Worm (Caenorhabditis elegans) whole organism, young adult: ENCODE results near the gene nhr-203.

ENCODE experiments used
- B0261.1 ChIP-seq: sonication (generic microtip); optimal IDR thresholded peaks from 2 replicates; lab custom pipeline; 2016; ENCODE audit warnings: mild to moderate bottlenecking, missing genetic modification characterization, moderate library complexity, missing compliant biosample characterization
- C06A6.2 ChIP-seq: fragments of 200-800 bp; sonication (Bioruptor generic); conservative IDR thresholded peaks from 2 replicates; pipeline ENCODE4 v1.3.6; 2022; ENCODE audit warnings: missing genetic modification characterization, missing compliant biosample characterization
- C17E4.6 ChIP-seq: fragments of 200-800 bp; sonication (Bioruptor generic); IDR thresholded peaks from 2 replicates; pipeline ENCODE4 v1.3.6; 2022; ENCODE audit warnings: missing genetic modification reagents, missing genetic modification characterization, missing compliant biosample characterization
- F37B4.10 ChIP-seq: fragments of 200-800 bp; sonication (Bioruptor generic); IDR thresholded peaks from 2 replicates; pipeline ENCODE4 v1.3.6; 2022; ENCODE audit warnings: missing genetic modification characterization, missing compliant biosample characterization
- K12H6.12 ChIP-seq: fragments of 200-800 bp; sonication (Bioruptor generic); optimal IDR thresholded peaks from 2 replicates; lab custom pipeline; 2018; ENCODE audit warnings: mild to moderate bottlenecking, missing genetic modification characterization, missing compliant biosample characterization
- T26A5.8 ChIP-seq: sonication (generic microtip); optimal IDR thresholded peaks from 2 replicates; lab custom pipeline; 2016; ENCODE audit warnings: missing genetic modification characterization, missing compliant biosample characterization
- Y53F4B.3 ChIP-seq: fragments of 200-800 bp; sonication (Bioruptor generic); IDR thresholded peaks from 2 replicates; pipeline ENCODE4 v1.3.6; 2022; ENCODE audit warnings: missing genetic modification reagents, missing genetic modification characterization, missing compliant biosample characterization
- Y56A3A.18 ChIP-seq: fragments of 200-800 bp; sonication (Bioruptor generic); IDR thresholded peaks from 2 replicates; pipeline ENCODE4 v1.3.6; 2022; ENCODE audit warnings: missing genetic modification reagents, missing genetic modification characterization, missing compliant biosample characterization
- Y95B8A.8 ChIP-seq: fragments of 200-800 bp; sonication (Bioruptor generic); IDR thresholded peaks from 2 replicates; pipeline ENCODE4 v1.3.6; 2022; ENCODE audit warnings: missing genetic modification reagents, missing genetic modification characterization, missing compliant biosample characterization
- atf-7 ChIP-seq: sonication (generic microtip); optimal IDR thresholded peaks from 2 replicates; lab custom pipeline; 2017; ENCODE audit warnings: mild to moderate bottlenecking, missing genetic modification characterization, missing compliant biosample characterization
- attf-3 ChIP-seq: fragments of 200-800 bp; sonication (Bioruptor generic); conservative IDR thresholded peaks from 2 replicates; pipeline ENCODE4 v1.3.6; 2022; ENCODE audit warnings: missing genetic modification reagents, missing genetic modification characterization, missing compliant biosample characterization
- attf-5 ChIP-seq: fragments of 200-800 bp; sonication (Bioruptor generic); optimal IDR thresholded peaks from 2 replicates; lab custom pipeline; 2018; ENCODE audit warnings: mild to moderate bottlenecking, missing genetic modification characterization, missing compliant biosample characterization
- ccch-3 ChIP-seq: fragments of 200-800 bp; sonication (Bioruptor generic); optimal IDR thresholded peaks from 2 replicates; lab custom pipeline; 2018; ENCODE audit warnings: mild to moderate bottlenecking, missing genetic modification characterization, missing compliant biosample characterization
- cebp-2 ChIP-seq: fragments of 200-800 bp; sonication (Bioruptor generic); IDR thresholded peaks from 2 replicates; pipeline ENCODE4 v1.3.6; 2022; ENCODE audit warnings: missing genetic modification characterization, missing compliant biosample characterization
- ceh-27 ChIP-seq: fragments of 200-800 bp; sonication (Bioruptor generic); optimal IDR thresholded peaks from 2 replicates; lab custom pipeline; 2018; ENCODE audit warnings: mild to moderate bottlenecking, missing genetic modification characterization, moderate library complexity, missing compliant biosample characterization
- ceh-58 ChIP-seq: fragments of 200-800 bp; sonication (Bioruptor generic); IDR thresholded peaks from 2 replicates; pipeline ENCODE4 v1.3.6; 2022; ENCODE audit warnings: missing genetic modification characterization, missing compliant biosample characterization
- chd-7 ChIP-seq: sonication (generic microtip); optimal IDR thresholded peaks from 2 replicates; lab custom pipeline; 2016; ENCODE audit warnings: mild to moderate bottlenecking, missing genetic modification characterization, moderate library complexity, missing compliant biosample characterization
- die-1 ChIP-seq: sonication (generic microtip); optimal IDR thresholded peaks from 2 replicates; lab custom pipeline; 2016; ENCODE audit warnings: missing genotype, mild to moderate bottlenecking, missing genetic modification characterization, missing compliant biosample characterization
- hrde-1 ChIP-seq: sonication (generic microtip); optimal IDR thresholded peaks from 2 replicates; lab custom pipeline; 2016; ENCODE audit warnings: missing genetic modification characterization, mild to moderate bottlenecking, missing compliant biosample characterization, moderate library complexity, missing genotype, missing genetic modification reagents, borderline replicate concordance
- let-526 ChIP-seq: fragments of 200-800 bp; sonication (Bioruptor generic); IDR thresholded peaks from 2 replicates; pipeline ENCODE4 v1.3.6; 2022; ENCODE audit warnings: missing genetic modification reagents, missing genetic modification characterization, missing compliant biosample characterization
- lin-26 ChIP-seq: fragments of 200-800 bp; sonication (Bioruptor generic); IDR thresholded peaks from 2 replicates; pipeline ENCODE4 v1.3.6; 2022; ENCODE audit warnings: missing genetic modification reagents, missing genetic modification characterization, missing compliant biosample characterization
- lsl-1 ChIP-seq: fragments of 200-800 bp; sonication (Bioruptor generic); optimal IDR thresholded peaks from 2 replicates; lab custom pipeline; 2018; ENCODE audit warnings: mild to moderate bottlenecking, missing genetic modification characterization, moderate library complexity, missing compliant biosample characterization
- mxl-1 ChIP-seq: sonication (generic microtip); optimal IDR thresholded peaks from 2 replicates; lab custom pipeline; 2016; ENCODE audit warnings: missing genetic modification characterization, missing compliant biosample characterization
- nhr-120 ChIP-seq: fragments of 200-800 bp; sonication (Bioruptor generic); IDR thresholded peaks from 2 replicates; pipeline ENCODE4 v1.3.6; 2022; ENCODE audit warnings: missing genetic modification characterization, missing compliant biosample characterization
- nhr-179 ChIP-seq: sonication (generic microtip); optimal IDR thresholded peaks from 2 replicates; lab custom pipeline; 2016; ENCODE audit warnings: mild to moderate bottlenecking, missing genetic modification characterization, missing compliant biosample characterization
- nhr-80 ChIP-seq: sonication (generic microtip); optimal IDR thresholded peaks from 2 replicates; lab custom pipeline; 2016; ENCODE audit warnings: missing genetic modification characterization, missing compliant biosample characterization
- snpc-1.1 ChIP-seq: sonication (generic microtip); optimal IDR thresholded peaks from 2 replicates; lab custom pipeline; 2017; ENCODE audit warnings: missing genetic modification characterization, mild to moderate bottlenecking, missing compliant biosample characterization, antibody characterized with exemption, moderate library complexity, missing genotype, missing genetic modification reagents; ENCODE audit not compliant: insufficient read depth
- snpc-4 ChIP-seq, 5 experiments: fragments of 150-350 bp in 1 of 5; sonication (generic microtip) in 4 of 5; optimal IDR thresholded peaks; 2 replicates each; lab custom pipeline; 2014 to 2018; ENCODE audit warnings: missing genetic modification characterization in 5 of 5, missing biosample characterization in 3 of 5, antibody characterized with exemption in 2 of 5, mild to moderate bottlenecking in 2 of 5, missing compliant biosample characterization in 2 of 5, missing genotype in 2 of 5, moderate library complexity in 2 of 5, missing genetic modification reagents in 1 of 5
- somi-1 ChIP-seq: fragments of 200-800 bp; sonication (Bioruptor generic); optimal IDR thresholded peaks from 2 replicates; lab custom pipeline; 2018; ENCODE audit warnings: mild to moderate bottlenecking, missing genetic modification characterization, missing compliant biosample characterization
- tbp1 ChIP-seq: fragments of 200-800 bp; sonication (Bioruptor generic); optimal IDR thresholded peaks from 2 replicates; lab custom pipeline; 2018; ENCODE audit warnings: mild to moderate bottlenecking, missing genetic modification characterization, missing compliant biosample characterization
- unc-130 ChIP-seq: sonication (generic microtip); optimal IDR thresholded peaks from 2 replicates; lab custom pipeline; 2016; ENCODE audit warnings: missing genetic modification reagents, missing genetic modification characterization, missing compliant biosample characterization
- unc-62 ChIP-seq: fragments of 150-350 bp; optimal IDR thresholded peaks from 2 replicates; lab custom pipeline; 2014; ENCODE audit warnings: missing biosample characterization, missing genetic modification reagents, missing genetic modification characterization
- ztf-25 ChIP-seq: fragments of 200-800 bp; sonication (Bioruptor generic); IDR thresholded peaks from 2 replicates; pipeline ENCODE4 v1.3.6; 2022; ENCODE audit warnings: missing genetic modification reagents, missing genetic modification characterization, missing compliant biosample characterization
- ztf-28 ChIP-seq: fragments of 200-800 bp; sonication (Bioruptor generic); IDR thresholded peaks from 2 replicates; pipeline ENCODE4 v1.3.6; 2022; ENCODE audit warnings: missing genetic modification reagents, missing genetic modification characterization, missing compliant biosample characterization
- ztf-3 ChIP-seq: fragments of 200-800 bp; sonication (Bioruptor generic); optimal IDR thresholded peaks from 2 replicates; lab custom pipeline; 2018; ENCODE audit warnings: mild to moderate bottlenecking, missing genetic modification characterization, missing compliant biosample characterization

Gene nhr-203

ce11 chrV:465355-465754, 5.8 kb downstream of the nhr-203 start:
- TF ChIP-seq Y53F4B.3 (GFP tag; lab: Robert Waterston, UW) (no peak), unc-62 (no peak), ztf-3 (GFP tag; lab: Kevin White, UChicago) (no peak), cebp-2 (GFP tag; lab: Robert Waterston, UW) (no peak), ccch-3 (no peak), nhr-120 (GFP tag; lab: Robert Waterston, UW) (no peak), K12H6.12 (no peak), lin-26 (GFP tag; lab: Robert Waterston, UW) (no peak), B0261.1 (tag; lab: Kevin White, UChicago) (no peak), hrde-1 (tag; lab: Kevin White, UChicago) (no peak), Y95B8A.8 (no peak), let-526 (GFP tag; lab: Robert Waterston, UW) (no peak), ztf-28 (GFP tag; lab: Robert Waterston, UW) (no peak), unc-130 (GFP tag; lab: Kevin White, UChicago) (no peak), ceh-27 (GFP tag; lab: Kevin White, UChicago) (no peak), somi-1 (GFP tag; lab: Kevin White, UChicago) (no peak), snpc-1.1 (no peak), ceh-58 (GFP tag; lab: Robert Waterston, UW) (no peak)

- TF ChIP-seq tbp1: no peak
- TF ChIP-seq ztf-25 (GFP tag; lab: Robert Waterston, UW): no peak
- no peak for TF ChIP-seq nhr-179
- no peak for TF ChIP-seq snpc-4 (GFP tag; optimal IDR thresholded peaks at IDR 0.05; lab: Kevin White, UChicago)
- TF ChIP-seq snpc-4 (tag; optimal IDR thresholded peaks at IDR 0.05; lab: Kevin White, UChicago): no peak
- no peak for TF ChIP-seq mxl-1 (tag; lab: Kevin White, UChicago)
- TF ChIP-seq die-1: no peak
- TF ChIP-seq attf-3 (GFP tag; lab: Robert Waterston, UW): no peak
- TF ChIP-seq F37B4.10: no peak
- no peak for TF ChIP-seq Y56A3A.18 (GFP tag; lab: Robert Waterston, UW)
- TF ChIP-seq chd-7: no peak
These were observed 7.9 kb downstream of the nhr-203 start for ce11 chrV:467507-467906.

DNA sequence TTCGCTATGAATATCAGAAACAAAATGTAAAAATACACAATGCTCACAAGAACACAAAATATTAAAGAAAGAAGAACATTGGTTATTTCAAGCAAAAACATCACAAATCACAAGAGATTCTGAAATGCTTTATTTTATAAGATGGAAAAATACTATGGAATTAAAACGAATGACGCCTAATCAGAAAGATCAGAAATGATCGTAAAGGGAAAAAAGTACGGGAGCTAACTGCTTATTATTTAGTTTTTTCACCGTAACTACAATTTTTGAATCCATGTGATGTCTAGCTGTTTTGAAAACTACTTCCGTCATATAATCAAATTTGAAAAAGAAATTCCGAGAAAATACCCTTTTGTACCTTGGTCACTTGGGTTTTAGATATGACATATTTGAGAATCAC, 8.9 kb downstream of the nhr-203 start, which contains the start of gene srbc-57:
TSS of gene srbc-57 (minus strand) at position 101 of the 400 bp plus-strand sequence.
- TF ChIP-seq Y95B8A.8 (no peak), ccch-3 (no peak), ztf-28 (GFP tag; lab: Robert Waterston, UW) (no peak)

DNA sequence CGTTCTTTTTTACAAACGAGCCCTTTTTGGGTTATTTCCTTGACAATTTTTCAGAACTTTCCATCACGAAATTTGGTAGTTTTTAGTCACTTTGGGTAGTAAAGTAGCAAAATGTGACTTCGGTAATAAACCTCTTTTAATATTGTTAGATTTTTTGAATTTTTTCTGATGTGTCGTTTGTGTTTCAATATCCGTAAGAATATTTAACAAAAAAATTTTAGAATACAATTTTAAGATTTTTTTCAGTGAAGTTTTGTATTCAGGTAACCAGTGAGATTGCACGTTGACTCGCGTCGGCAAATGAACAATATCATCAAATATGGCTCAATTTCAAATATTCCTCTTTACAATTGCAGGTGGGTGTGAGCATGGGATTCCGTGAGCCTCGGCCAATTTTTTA, 13.0 kb downstream of the nhr-203 start, which contains the start of gene srt-31:
TSS of gene srt-31 (plus strand) at position 301 of the 400 bp plus-strand sequence.
- no peak for TF ChIP-seq nhr-80 (tag; lab: Kevin White, UChicago)
- no peak for TF ChIP-seq C06A6.2

- TF ChIP-seq attf-5 (GFP tag; lab: Kevin White, UChicago) (no peak), lsl-1 (GFP tag; lab: Kevin White, UChicago) (no peak), atf-7 (peak; percentile 46), T26A5.8 (tag; lab: Kevin White, UChicago) (no peak), nhr-80 (tag; lab: Kevin White, UChicago) (peak; percentile 59), C17E4.6 (GFP tag; lab: Robert Waterston, UW) (no peak)
These were observed 14.9 kb downstream of the nhr-203 start, which contains the start of gene nhr-99 for ce11 chrV:474516-474915. Gene nhr-99 (plus strand): TSS chrV:474778.
